Fruit fly (Drosophila melanogaster): ENCODE measurements around the gene Unc-115b.
A peak's percentile ranks its signal among the peaks of the same experiment; 100 is the strongest.

The Unc-115b gene

dm6 chr3R:9674968-9675573 is 17.5 kb downstream of the Unc-115b start, which contains the start of gene Nepl12:
Gene Nepl12, plus strand, starts transcription at chr3R:9675523.
- TF ChIP-seq CG6276 (GFP tag; optimal IDR thresholded peaks at IDR 0.05) (no peak), CG34406 (GFP tag; optimal IDR thresholded peaks at IDR 0.05) (peak; percentile 9), achi (GFP tag; optimal IDR thresholded peaks at IDR 0.05) (peak; percentile 8), CG8319 (GFP tag; optimal IDR thresholded peaks at IDR 0.05) (peak; percentile 18), salr (GFP tag; optimal IDR thresholded peaks at IDR 0.05) (peak in 1 of 2 experiments; percentile 22), CG1621 (tag; optimal IDR thresholded peaks at IDR 0.05) (no peak), CG8632 (GFP tag; optimal IDR thresholded peaks at IDR 0.05) (peak; percentile 27), CG11902 (GFP tag; optimal IDR thresholded peaks at IDR 0.05) (peak; percentile 19), Hr4 (GFP tag; optimal IDR thresholded peaks at IDR 0.05) (no peak), acj6 (GFP tag; optimal IDR thresholded peaks at IDR 0.05) (no peak), CG6792 (GFP tag; optimal IDR thresholded peaks at IDR 0.05) (peak; percentile 12), CG32006 (GFP tag; optimal IDR thresholded peaks at IDR 0.05) (no peak)

- TF ChIP-seq CG34406 (GFP tag; optimal IDR thresholded peaks at IDR 0.05), result no peak
- TF ChIP-seq Sox14 (GFP tag; optimal IDR thresholded peaks at IDR 0.05), result no peak
- TF ChIP-seq esn (GFP tag; optimal IDR thresholded peaks at IDR 0.05), result no peak
- TF ChIP-seq CG9139 (GFP tag; optimal IDR thresholded peaks at IDR 0.05), result no peak
- no peak for TF ChIP-seq Hr38 (GFP tag; optimal IDR thresholded peaks at IDR 0.05)
- TF ChIP-seq cyc (GFP tag; optimal IDR thresholded peaks at IDR 0.05), result no peak
- TF ChIP-seq svp (GFP tag), result no peak
- no peak for TF ChIP-seq CG3919 (GFP tag; optimal IDR thresholded peaks at IDR 0.05)
- TF ChIP-seq Eip78C (GFP tag), result no peak
- no peak for TF ChIP-seq CG6276 (GFP tag; optimal IDR thresholded peaks at IDR 0.05)
- TF ChIP-seq CG11902 (GFP tag; optimal IDR thresholded peaks at IDR 0.05), result no peak
- TF ChIP-seq achi (GFP tag; optimal IDR thresholded peaks at IDR 0.05), result no peak
- TF ChIP-seq fd59A (GFP tag; optimal IDR thresholded peaks at IDR 0.05), result no peak
- TF ChIP-seq CG32006 (GFP tag; optimal IDR thresholded peaks at IDR 0.05), result no peak
- no peak for TF ChIP-seq CG15336 (GFP tag; IDR thresholded peaks at IDR 0.05)
- TF ChIP-seq ss (GFP tag; optimal IDR thresholded peaks at IDR 0.05), result no peak
- TF ChIP-seq CG11762 (GFP tag; optimal IDR thresholded peaks at IDR 0.05; ENCODE audit: insufficient read depth), result no peak
- TF ChIP-seq Ets96B (tag; optimal IDR thresholded peaks at IDR 0.05), result no peak
- TF ChIP-seq lz (GFP tag; optimal IDR thresholded peaks at IDR 0.05), result no peak
These were observed 18.3 kb downstream of the Unc-115b start, which contains the start of gene Dhc1 for dm6 chr3R:9674196-9674693. Gene Dhc1, minus strand, starts transcription at chr3R:9674643.

dm6 chr3R:9673207-9673606 is 19.4 kb downstream of the Unc-115b start:
- TF ChIP-seq CG6792 (GFP tag; optimal IDR thresholded peaks at IDR 0.05), result no peak
- no peak for TF ChIP-seq fkh (GFP tag; optimal IDR thresholded peaks at IDR 0.05)
- no peak for TF ChIP-seq pdm3 (GFP tag; optimal IDR thresholded peaks at IDR 0.05)
- no peak for TF ChIP-seq Smox (GFP tag; optimal IDR thresholded peaks at IDR 0.05)
- TF ChIP-seq Sox102F (GFP tag; optimal IDR thresholded peaks at IDR 0.05), result no peak
- TF ChIP-seq CG11902 (GFP tag; optimal IDR thresholded peaks at IDR 0.05), result no peak
- TF ChIP-seq CG6163 (GFP tag; IDR thresholded peaks at IDR 0.05), result no peak
- TF ChIP-seq OdsH (GFP tag; optimal IDR thresholded peaks at IDR 0.05), result no peak
- TF ChIP-seq CG9139 (GFP tag; optimal IDR thresholded peaks at IDR 0.05), result no peak
- TF ChIP-seq CG34406 (GFP tag; optimal IDR thresholded peaks at IDR 0.05), result no peak
- no peak for TF ChIP-seq CG11762 (GFP tag; optimal IDR thresholded peaks at IDR 0.05; ENCODE audit: insufficient read depth)

DNA sequence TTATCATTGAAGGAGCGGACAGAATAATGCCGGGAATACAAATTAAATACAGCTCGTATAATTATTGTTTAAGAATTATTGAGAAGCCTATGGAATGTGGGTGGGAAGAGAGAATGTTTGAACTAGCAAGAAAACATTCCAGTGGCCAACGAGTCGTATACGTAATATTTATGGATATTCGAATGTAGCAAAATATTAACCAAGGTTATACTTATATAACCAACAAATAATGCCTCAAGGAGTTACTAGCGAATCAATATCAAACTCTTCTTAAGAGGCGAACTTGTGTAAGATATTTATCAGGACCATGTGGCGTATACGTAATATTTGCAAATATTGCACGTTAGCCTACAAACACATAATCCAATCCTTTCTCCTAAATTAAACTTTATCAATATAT is 27.2 kb downstream of the Unc-115b start:
- TF ChIP-seq OdsH (GFP tag; optimal IDR thresholded peaks at IDR 0.05) (no peak), CG6854 (GFP tag; optimal IDR thresholded peaks at IDR 0.05) (no peak), Blimp-1 (GFP tag; optimal IDR thresholded peaks at IDR 0.05) (no peak)

Data from whole organism, prepupa.